Worm (Caenorhabditis elegans): ENCODE results near the gene F19G12.1.
"Not testable (repeated sequence)": the region's sequence is repeated elsewhere in the genome, so short reads cannot be mapped to it uniquely, and the experiment has no call there.

F19G12.1 gene

DNA sequence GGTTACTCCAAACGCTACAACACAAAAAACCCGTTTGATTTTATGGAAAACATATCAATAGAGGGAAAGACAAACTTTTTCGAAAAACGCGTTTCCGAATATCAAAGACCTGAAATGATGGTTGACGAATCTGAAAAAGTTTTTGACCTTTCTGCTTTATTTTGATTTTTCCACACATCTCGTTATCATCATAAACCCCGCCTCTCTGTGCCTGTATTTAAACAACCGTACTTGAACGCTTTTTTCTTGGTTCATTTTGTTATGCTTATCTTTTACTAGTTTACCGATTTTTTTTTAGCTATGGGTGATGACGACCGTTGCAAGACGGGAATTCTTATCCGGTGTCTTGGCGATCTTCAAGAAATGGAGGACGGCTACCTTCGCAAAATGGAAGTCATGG is at the start of gene F19G12.1:
Gene F19G12.1, plus strand, starts transcription at position 301 of the 400 bp plus-strand sequence.
- TF ChIP-seq W03F9.2, dao-5, him-1 (tag; optimal IDR thresholded peaks at IDR 0.05): not testable (repeated sequence)

DNA sequence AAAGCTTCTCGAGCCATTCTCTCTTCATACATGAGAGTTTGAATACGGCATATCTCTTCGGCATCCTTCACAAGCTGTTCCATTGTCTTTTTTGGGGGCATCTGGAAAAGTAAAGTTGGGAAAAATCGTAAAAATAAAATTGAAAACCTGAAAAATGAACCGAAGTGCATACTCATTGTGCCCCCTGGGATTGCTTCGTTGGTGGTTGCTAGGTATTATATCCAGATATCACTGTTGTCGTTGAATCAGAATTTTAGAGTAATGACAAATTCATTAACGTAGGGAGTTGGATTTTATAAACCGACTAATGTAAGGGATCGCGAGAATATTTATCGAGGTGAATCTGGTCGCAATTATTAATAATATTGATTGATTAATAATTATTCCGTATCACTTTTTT is 49.2 kb upstream of the F19G12.1 start, which contains the start of gene F56C3.10:
Gene F56C3.10, minus strand, starts transcription at position 101 of the 400 bp plus-strand sequence.
- no peak for TF ChIP-seq dao-5 (tag; optimal IDR thresholded peaks at IDR 0.05)
- no peak for TF ChIP-seq W03F9.2 (tag; optimal IDR thresholded peaks at IDR 0.05)
- no peak for TF ChIP-seq him-1 (tag; optimal IDR thresholded peaks at IDR 0.05)

DNA sequence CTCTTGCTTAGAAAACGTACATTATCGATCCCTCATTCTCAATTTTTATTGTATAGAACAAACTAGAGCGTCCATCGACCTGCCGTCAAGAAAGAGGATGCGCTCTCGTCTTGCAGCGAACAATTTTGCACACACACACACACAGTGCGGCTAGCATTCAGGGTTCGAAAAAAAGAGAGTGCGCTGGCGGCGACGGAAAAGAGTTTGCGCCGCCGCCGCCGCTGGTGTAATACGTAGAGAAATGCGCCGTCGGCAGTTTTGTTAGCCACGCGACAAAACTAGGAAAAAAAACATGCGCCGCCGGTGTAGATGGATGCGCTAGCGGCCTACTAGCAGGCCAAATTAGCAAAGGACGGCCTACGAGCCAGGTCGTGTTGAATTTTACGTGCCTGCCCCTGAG is 47.3 kb upstream of the F19G12.1 start:
- no peak for TF ChIP-seq dao-5 (tag; optimal IDR thresholded peaks at IDR 0.05)
- no peak for TF ChIP-seq him-1 (tag; optimal IDR thresholded peaks at IDR 0.05)
- TF ChIP-seq W03F9.2 (tag; optimal IDR thresholded peaks at IDR 0.05), result no peak

DNA sequence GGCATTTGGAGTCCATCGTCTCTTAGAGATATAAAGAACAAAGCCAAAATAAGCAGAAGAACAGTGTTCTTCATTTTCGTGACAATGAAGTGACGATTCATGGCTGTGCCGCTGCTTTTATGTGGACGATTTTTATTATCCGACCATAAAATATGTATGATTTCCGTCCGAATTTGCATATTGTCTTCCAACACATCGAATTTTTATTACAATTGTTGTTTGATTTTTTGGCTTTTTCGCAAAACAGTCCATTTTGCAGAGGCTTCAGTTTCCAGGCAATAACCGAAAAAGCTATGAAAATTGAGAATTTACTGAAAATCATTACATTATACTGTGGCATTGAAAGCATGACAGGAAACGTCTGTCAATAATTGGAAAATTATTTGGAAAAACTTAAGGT is 46.3 kb upstream of the F19G12.1 start, which contains the start of gene F56C3.8:
Gene F56C3.8, minus strand, starts transcription at position 101 of the 400 bp plus-strand sequence.
- TF ChIP-seq dao-5 (tag; optimal IDR thresholded peaks at IDR 0.05) (no peak), W03F9.2 (tag; optimal IDR thresholded peaks at IDR 0.05) (no peak), him-1 (tag; optimal IDR thresholded peaks at IDR 0.05) (no peak)

DNA sequence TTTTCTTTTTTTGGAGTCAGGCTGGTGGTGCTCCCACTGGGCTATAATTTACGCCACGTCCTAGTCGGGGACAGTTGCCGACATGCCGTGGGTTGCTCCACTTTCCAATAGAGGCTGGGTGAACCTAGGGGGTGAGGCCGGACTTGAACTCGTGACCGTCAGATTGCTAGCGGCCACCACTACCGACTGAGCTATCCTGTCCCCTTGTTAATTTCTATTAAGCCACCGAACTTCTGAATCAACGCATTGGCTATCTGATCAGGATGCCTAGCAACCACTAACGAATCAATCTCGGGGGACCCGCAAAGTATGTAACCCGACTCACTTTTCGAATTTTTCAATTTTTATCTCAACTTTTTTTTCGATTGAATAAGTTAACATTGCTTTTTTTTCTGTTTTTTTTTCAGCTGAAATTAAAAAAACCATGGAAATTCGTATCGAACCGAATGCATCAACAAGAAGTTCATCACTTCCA is 43.9 kb upstream of the F19G12.1 start, which contains the start of gene F56C3.1:
Gene F56C3.1, plus strand, starts transcription at position 425 of the 475 bp plus-strand sequence.
- TF ChIP-seq dao-5 (tag; optimal IDR thresholded peaks at IDR 0.05) (no peak), him-1 (tag; optimal IDR thresholded peaks at IDR 0.05) (no peak), W03F9.2 (tag; optimal IDR thresholded peaks at IDR 0.05) (no peak)

DNA sequence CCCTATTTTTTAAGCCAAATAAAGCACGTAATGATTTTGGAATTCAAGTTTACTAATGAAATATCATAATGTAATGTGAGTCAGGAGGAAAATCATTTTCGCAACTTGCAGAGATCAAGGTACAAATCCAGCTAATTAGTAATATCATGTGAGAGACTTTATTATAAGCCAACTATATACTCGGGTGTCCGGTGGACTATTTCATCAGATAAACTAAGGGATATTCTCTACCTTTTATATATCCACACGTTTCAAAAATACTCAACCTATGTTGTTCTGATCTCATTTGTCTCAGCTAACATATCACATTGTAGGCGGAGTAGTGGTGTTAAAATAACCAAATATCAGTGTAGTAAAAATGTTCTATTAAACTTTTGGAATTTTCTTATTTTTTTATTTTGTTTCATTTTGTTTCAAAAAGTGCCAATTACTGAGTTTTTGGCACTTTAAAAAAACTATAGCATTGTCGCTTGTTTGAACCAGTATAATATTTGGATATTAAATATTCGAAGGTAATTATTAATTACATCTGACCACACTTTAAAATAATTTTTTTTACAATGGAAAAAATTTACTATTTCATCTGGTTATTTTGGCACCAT is 41.3 kb upstream of the F19G12.1 start:
- TF ChIP-seq dao-5 (tag; optimal IDR thresholded peaks at IDR 0.05) (peak; percentile 11), him-1 (tag; optimal IDR thresholded peaks at IDR 0.05) (peak; percentile 95), W03F9.2 (tag; optimal IDR thresholded peaks at IDR 0.05) (peak; percentile 88)

DNA sequence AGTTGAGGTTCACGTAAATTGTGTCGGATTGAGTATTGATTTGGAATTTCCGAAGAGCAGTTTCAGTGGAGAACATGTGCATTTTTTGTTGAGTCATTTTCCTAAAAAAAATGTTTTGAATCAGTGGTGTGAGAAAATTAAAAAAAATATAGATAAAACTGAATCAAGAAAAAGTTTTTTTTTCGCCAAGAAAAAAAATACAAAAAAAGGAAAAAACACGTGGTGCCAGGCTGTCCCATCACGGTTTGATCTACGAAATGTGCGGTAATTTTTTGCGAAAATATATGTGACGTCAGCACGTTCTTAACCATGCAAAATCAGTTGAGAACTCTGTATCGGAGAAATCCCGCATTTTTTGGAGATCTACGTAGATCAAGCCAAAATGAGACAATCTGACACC is 36.9 kb upstream of the F19G12.1 start, which contains the start of gene F56C3.9:
Gene F56C3.9, minus strand, starts transcription at position 101 of the 400 bp plus-strand sequence.
- TF ChIP-seq him-1 (tag; optimal IDR thresholded peaks at IDR 0.05) (no peak), dao-5 (tag; optimal IDR thresholded peaks at IDR 0.05) (no peak), W03F9.2 (tag; optimal IDR thresholded peaks at IDR 0.05) (no peak)

DNA sequence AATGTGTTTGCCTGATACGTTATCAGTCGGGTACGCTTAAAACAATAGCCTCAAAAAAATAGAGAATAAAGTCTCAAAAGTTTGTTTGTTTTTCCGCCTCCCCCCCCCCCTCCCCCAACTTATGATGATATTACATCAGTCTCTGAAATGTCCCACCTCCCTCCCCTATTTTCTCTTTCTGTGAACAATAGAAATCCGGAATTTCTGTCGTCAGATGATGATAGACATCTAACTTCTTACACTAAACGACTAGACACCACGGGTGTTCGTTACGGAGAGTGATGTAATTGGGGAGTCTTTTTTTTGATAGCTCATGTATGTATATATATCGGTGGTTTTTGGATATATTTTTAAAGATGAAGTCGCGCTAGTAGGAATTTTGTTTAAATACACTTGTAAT is 36.4 kb upstream of the F19G12.1 start:
- TF ChIP-seq W03F9.2 (tag; optimal IDR thresholded peaks at IDR 0.05) (no peak), dao-5 (tag; optimal IDR thresholded peaks at IDR 0.05) (no peak), him-1 (tag; optimal IDR thresholded peaks at IDR 0.05) (no peak)

DNA sequence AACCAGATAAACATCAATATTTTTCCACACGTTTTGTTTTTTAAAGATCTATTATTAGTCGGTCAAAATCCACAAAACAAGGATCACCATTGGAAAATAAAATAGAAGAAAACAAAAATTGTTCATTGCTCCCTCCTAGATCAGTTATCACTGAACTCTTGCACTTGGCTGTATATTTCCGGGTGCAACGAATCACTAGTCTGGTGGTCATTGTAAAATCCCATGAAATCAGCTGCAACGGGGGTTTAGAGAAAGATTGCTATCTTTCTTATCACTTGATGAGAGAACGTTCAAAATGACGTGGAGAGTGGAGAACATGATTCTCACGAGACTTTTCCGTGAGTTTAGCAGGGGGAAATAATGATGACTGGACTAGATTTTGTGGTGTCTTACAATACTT is 35.0 kb upstream of the F19G12.1 start:
- TF ChIP-seq dao-5 (tag; optimal IDR thresholded peaks at IDR 0.05) (no peak), him-1 (tag; optimal IDR thresholded peaks at IDR 0.05) (no peak), W03F9.2 (tag; optimal IDR thresholded peaks at IDR 0.05) (no peak)

DNA sequence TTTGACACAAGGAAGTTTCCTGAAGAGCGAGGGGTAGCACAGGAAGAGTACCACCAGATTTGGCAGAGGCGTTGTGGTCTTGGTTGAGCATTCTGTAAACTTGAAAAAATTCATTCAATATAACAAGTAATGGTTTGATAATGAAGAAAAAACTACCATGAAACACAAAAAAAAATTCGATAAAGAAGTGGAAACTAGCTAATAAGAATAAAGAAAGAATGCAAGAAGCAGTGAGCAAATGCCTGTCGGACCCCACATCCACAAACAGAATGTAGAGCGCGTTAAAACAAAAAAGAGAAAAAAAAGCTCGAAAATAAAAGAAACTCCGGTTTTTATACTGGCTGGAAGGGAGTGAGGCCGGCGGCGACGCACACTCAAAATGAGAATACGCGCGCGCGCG is 33.3 kb upstream of the F19G12.1 start, which contains the start of gene H39E20.1:
Gene H39E20.1, minus strand, starts transcription at position 101 of the 400 bp plus-strand sequence.
- TF ChIP-seq him-1 (tag; optimal IDR thresholded peaks at IDR 0.05) (no peak), dao-5 (tag; optimal IDR thresholded peaks at IDR 0.05) (no peak), W03F9.2 (tag; optimal IDR thresholded peaks at IDR 0.05) (no peak)

DNA sequence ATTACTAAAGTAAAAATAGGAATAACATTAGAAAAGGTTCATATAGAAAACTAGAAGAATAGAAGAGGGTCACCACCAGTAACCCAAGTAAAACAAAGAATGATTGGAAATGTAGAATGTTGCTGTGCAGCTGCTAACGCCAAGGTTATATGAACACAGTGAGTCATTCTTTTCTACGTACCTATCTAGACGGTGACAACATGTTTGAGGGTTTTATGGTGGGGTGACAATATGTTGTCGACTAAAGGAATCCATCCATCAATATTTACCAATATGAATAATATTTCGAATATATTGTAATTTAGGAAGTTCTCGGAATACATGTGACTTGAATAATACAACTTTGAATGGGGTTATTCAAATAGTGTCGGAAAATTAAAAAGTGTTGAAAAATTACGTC is 29.5 kb upstream of the F19G12.1 start, which contains the start of gene ZK402.5:
Gene ZK402.5, minus strand, starts transcription at position 101 of the 400 bp plus-strand sequence.
- TF ChIP-seq him-1 (tag; optimal IDR thresholded peaks at IDR 0.05) (no peak), W03F9.2 (tag; optimal IDR thresholded peaks at IDR 0.05) (no peak), dao-5 (tag; optimal IDR thresholded peaks at IDR 0.05) (no peak)

DNA sequence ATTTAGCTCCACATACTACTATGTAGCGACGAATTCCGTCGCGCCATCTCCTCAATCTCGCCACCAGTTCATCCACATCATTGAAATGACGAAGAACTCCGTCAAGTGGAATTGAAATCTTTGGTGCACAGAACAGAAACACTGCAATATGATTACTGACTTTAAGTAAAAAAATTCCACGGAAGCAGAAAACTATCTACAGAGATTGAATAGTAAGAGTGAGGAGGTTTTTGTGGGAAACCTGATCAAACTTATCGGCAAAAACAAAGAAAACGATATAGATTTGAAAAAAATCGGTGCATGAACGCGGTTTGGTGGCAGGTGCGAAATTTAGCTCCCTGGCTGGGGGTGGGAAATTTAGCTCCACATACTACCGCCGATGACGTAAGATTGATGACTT is 27.4 kb upstream of the F19G12.1 start, which contains the start of gene ZK402.2:
Gene ZK402.2, plus strand, starts transcription at position 301 of the 400 bp plus-strand sequence.
- TF ChIP-seq W03F9.2, him-1, dao-5 (tag; optimal IDR thresholded peaks at IDR 0.05): not testable (repeated sequence)

DNA sequence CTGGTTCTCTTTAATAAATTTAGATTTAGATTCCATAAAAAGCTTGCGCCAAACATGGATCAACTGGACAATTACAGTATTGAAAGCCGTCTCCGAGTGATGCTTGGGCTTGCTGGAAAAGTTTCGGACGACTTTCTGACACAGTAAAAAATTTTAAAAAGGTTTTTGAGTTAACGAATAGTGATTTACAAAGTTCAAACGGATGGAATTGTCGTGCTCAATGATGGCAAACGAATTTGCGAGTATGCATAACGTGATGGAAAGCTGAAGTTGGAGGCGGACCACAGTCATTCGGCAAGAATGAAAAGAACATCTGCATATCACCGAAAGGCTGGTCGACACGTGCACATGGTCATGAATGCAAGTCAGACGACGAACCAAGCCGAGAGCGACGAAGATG is 26.8 kb upstream of the F19G12.1 start, which contains the start of gene ZK402.1:
Gene ZK402.1, plus strand, starts transcription at position 301 of the 400 bp plus-strand sequence.
- TF ChIP-seq him-1, dao-5, W03F9.2 (tag; optimal IDR thresholded peaks at IDR 0.05): not testable (repeated sequence)

DNA sequence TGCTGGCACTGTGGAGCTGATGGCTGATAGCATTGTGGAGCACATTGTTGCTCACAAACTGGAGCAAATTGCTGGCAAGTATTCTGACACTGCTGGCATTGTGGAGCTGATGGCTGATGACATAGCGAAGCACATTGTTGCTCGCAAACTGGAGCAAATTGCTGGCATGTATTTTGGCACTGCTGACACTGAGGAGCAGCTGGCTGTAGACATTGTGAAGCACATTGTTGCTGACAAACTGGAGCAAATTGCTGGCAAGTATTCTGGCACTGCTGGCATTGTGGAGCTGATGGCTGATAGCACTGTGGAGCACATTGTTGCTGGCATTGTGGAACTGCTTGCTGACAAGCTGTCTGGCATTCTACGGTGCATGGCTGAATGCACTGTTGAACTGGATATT is 21.6 kb upstream of the F19G12.1 start:
- TF ChIP-seq W03F9.2 (tag; optimal IDR thresholded peaks at IDR 0.05) (no peak), him-1 (tag; optimal IDR thresholded peaks at IDR 0.05) (no peak), dao-5 (tag; optimal IDR thresholded peaks at IDR 0.05) (no peak)

All from whole organism, L4/young adult.